Worm (Caenorhabditis elegans) whole organism, late embryonic: ENCODE data around the gene fln-1.
A peak's percentile ranks its signal among the peaks of the same experiment; 100 is the strongest.

Source experiments
- C38D4.7 ChIP-seq: fragments of 200-800 bp; sonication (Bioruptor generic); optimal IDR thresholded peaks from 2 replicates; lab custom pipeline; 2018; ENCODE audit warnings: mild to moderate bottlenecking, missing genetic modification characterization, moderate library complexity, missing compliant biosample characterization
- F13H6.1 ChIP-seq: sonication (generic microtip); optimal IDR thresholded peaks from 2 replicates; lab custom pipeline; 2016; ENCODE audit warnings: missing genetic modification characterization, missing compliant biosample characterization
- K02D7.2 ChIP-seq: sonication (generic microtip); optimal IDR thresholded peaks from 2 replicates; lab custom pipeline; 2017; ENCODE audit warnings: mild to moderate bottlenecking, missing genetic modification characterization, missing compliant biosample characterization
- K09A11.1 ChIP-seq: sonication (generic microtip); optimal IDR thresholded peaks from 2 replicates; lab custom pipeline; 2017; ENCODE audit warnings: antibody characterized with exemption, mild to moderate bottlenecking, missing genetic modification characterization, missing compliant biosample characterization; ENCODE audit not compliant: insufficient read depth
- T23F11.4 ChIP-seq: fragments of 200-800 bp; sonication (Bioruptor generic); optimal IDR thresholded peaks from 2 replicates; lab custom pipeline; 2018; ENCODE audit warnings: mild to moderate bottlenecking, missing genetic modification characterization, missing compliant biosample characterization
- Y22D7AL.16 ChIP-seq: sonication (generic microtip); optimal IDR thresholded peaks from 2 replicates; lab custom pipeline; 2016; ENCODE audit warnings: missing genetic modification characterization, missing compliant biosample characterization
- ama-1 ChIP-seq: fragments of 150-350 bp; optimal IDR thresholded peaks from 2 replicates; lab custom pipeline; 2014
- ceh-14 ChIP-seq: sonication (generic microtip); optimal IDR thresholded peaks from 2 replicates; lab custom pipeline; 2016; ENCODE audit warnings: missing genotype, missing genetic modification characterization, missing compliant biosample characterization
- ceh-18 ChIP-seq: sonication (generic microtip); optimal IDR thresholded peaks from 2 replicates; lab custom pipeline; 2016; ENCODE audit warnings: missing genetic modification characterization, missing compliant biosample characterization
- ceh-19 ChIP-seq: fragments of 200-800 bp; sonication (Bioruptor generic); optimal IDR thresholded peaks from 2 replicates; lab custom pipeline; 2018; ENCODE audit warnings: mild to moderate bottlenecking, missing genetic modification characterization, missing compliant biosample characterization
- ceh-2 ChIP-seq: sonication (generic microtip); optimal IDR thresholded peaks from 2 replicates; lab custom pipeline; 2016; ENCODE audit warnings: missing genotype, missing genetic modification characterization, missing compliant biosample characterization
- ceh-22 ChIP-seq: sonication (generic microtip); optimal IDR thresholded peaks from 2 replicates; lab custom pipeline; 2017; ENCODE audit warnings: missing biosample characterization, missing genetic modification characterization
- ceh-24 ChIP-seq: sonication (generic microtip); optimal IDR thresholded peaks from 2 replicates; lab custom pipeline; 2016; ENCODE audit warnings: mild to moderate bottlenecking, missing genetic modification characterization, missing compliant biosample characterization
- ceh-30 ChIP-seq: fragments of 150-350 bp; optimal IDR thresholded peaks from 2 replicates; lab custom pipeline; 2014; ENCODE audit warnings: missing biosample characterization, missing genetic modification characterization
- ceh-45 ChIP-seq: fragments of 200-800 bp; sonication (Bioruptor generic); IDR thresholded peaks from 2 replicates; pipeline ENCODE4 v1.3.6; 2022; ENCODE audit warnings: missing genetic modification reagents, missing genetic modification characterization, missing compliant biosample characterization
- ceh-48 ChIP-seq: sonication (generic microtip); optimal IDR thresholded peaks from 2 replicates; lab custom pipeline; 2016; ENCODE audit warnings: missing genetic modification characterization, inconsistent platforms, missing compliant biosample characterization
- ceh-6 ChIP-seq: fragments of 200-800 bp; sonication (Bioruptor generic); optimal IDR thresholded peaks from 2 replicates; lab custom pipeline; 2018; ENCODE audit warnings: mild to moderate bottlenecking, missing genetic modification characterization, missing compliant biosample characterization
- ceh-9 ChIP-seq: sonication (generic microtip); optimal IDR thresholded peaks from 2 replicates; lab custom pipeline; 2016; ENCODE audit warnings: mild to moderate bottlenecking, missing genetic modification characterization, inconsistent platforms, missing compliant biosample characterization
- dve-1 ChIP-seq: sonication (generic microtip); optimal IDR thresholded peaks from 2 replicates; lab custom pipeline; 2017; ENCODE audit warnings: antibody characterized with exemption, mild to moderate bottlenecking, missing genetic modification characterization, missing compliant biosample characterization
- elt-2 ChIP-seq: sonication (generic microtip); optimal IDR thresholded peaks from 2 replicates; lab custom pipeline; 2016; ENCODE audit warnings: missing genetic modification reagents, missing genetic modification characterization, missing compliant biosample characterization
- elt-4 ChIP-seq: sonication (generic microtip); optimal IDR thresholded peaks from 2 replicates; lab custom pipeline; 2016; ENCODE audit warnings: missing genetic modification characterization, missing compliant biosample characterization
- eyg-1 ChIP-seq: sonication (generic microtip); optimal IDR thresholded peaks from 2 replicates; lab custom pipeline; 2016; ENCODE audit warnings: missing genotype, missing genetic modification characterization, missing compliant biosample characterization
- fax-1 ChIP-seq: sonication (generic microtip); optimal IDR thresholded peaks from 2 replicates; lab custom pipeline; 2016; ENCODE audit warnings: missing genotype, missing genetic modification characterization, missing compliant biosample characterization
- fkh-10 ChIP-seq: fragments of 150-350 bp; optimal IDR thresholded peaks from 2 replicates; lab custom pipeline; 2014; ENCODE audit warnings: missing biosample characterization, missing genetic modification reagents, missing genetic modification characterization
- fkh-6 ChIP-seq: sonication (generic microtip); optimal IDR thresholded peaks from 2 replicates; lab custom pipeline; 2016; ENCODE audit warnings: missing genetic modification characterization, missing compliant biosample characterization
- gmeb-2 ChIP-seq: sonication (generic microtip); optimal IDR thresholded peaks from 2 replicates; lab custom pipeline; 2016; ENCODE audit warnings: missing genetic modification characterization, inconsistent platforms, missing compliant biosample characterization
- hlh-30 ChIP-seq: sonication (generic microtip); optimal IDR thresholded peaks from 2 replicates; lab custom pipeline; 2017; ENCODE audit warnings: antibody characterized with exemption, missing genetic modification characterization, missing compliant biosample characterization; ENCODE audit not compliant: insufficient read depth
- lim-6 ChIP-seq: sonication (generic microtip); optimal IDR thresholded peaks from 2 replicates; lab custom pipeline; 2016; ENCODE audit warnings: missing genetic modification characterization, missing compliant biosample characterization
- madf-2 ChIP-seq: sonication (generic microtip); optimal IDR thresholded peaks from 2 replicates; lab custom pipeline; 2017; ENCODE audit warnings: missing genetic modification characterization, missing compliant biosample characterization
- nfya-1 ChIP-seq: sonication (generic microtip); optimal IDR thresholded peaks from 2 replicates; lab custom pipeline; 2017; ENCODE audit warnings: missing genetic modification characterization, mild to moderate bottlenecking, missing compliant biosample characterization, antibody characterized with exemption, moderate library complexity
- nhr-11 ChIP-seq: fragments of 150-350 bp; optimal IDR thresholded peaks from 2 replicates; lab custom pipeline; 2014; ENCODE audit warnings: missing biosample characterization, missing genetic modification characterization
- npax-4 ChIP-seq: sonication (generic microtip); optimal IDR thresholded peaks from 2 replicates; lab custom pipeline; 2016; ENCODE audit warnings: missing genetic modification characterization, missing compliant biosample characterization
- pag-3 ChIP-seq: sonication (generic microtip); optimal IDR thresholded peaks from 2 replicates; lab custom pipeline; 2016; ENCODE audit warnings: missing compliant biosample characterization, missing genetic modification characterization, borderline replicate concordance
- pax-1 ChIP-seq: fragments of 150-350 bp; optimal IDR thresholded peaks from 2 replicates; lab custom pipeline; 2014; ENCODE audit warnings: missing biosample characterization, missing genetic modification characterization
- pha-2 ChIP-seq: sonication (generic microtip); optimal IDR thresholded peaks from 2 replicates; lab custom pipeline; 2017; ENCODE audit warnings: mild to moderate bottlenecking, missing genetic modification characterization, missing compliant biosample characterization
- pqm-1 ChIP-seq: sonication (generic microtip); optimal IDR thresholded peaks from 2 replicates; lab custom pipeline; 2016; ENCODE audit warnings: missing genetic modification characterization, missing compliant biosample characterization
- pros-1 ChIP-seq: fragments of 150-350 bp; optimal IDR thresholded peaks from 2 replicates; lab custom pipeline; 2014; ENCODE audit warnings: missing biosample characterization, missing genetic modification reagents, missing genetic modification characterization
- ref-2 ChIP-seq: sonication (generic microtip); optimal IDR thresholded peaks from 2 replicates; lab custom pipeline; 2016; ENCODE audit warnings: missing genetic modification characterization, missing compliant biosample characterization
- rnt-1 ChIP-seq: sonication (generic microtip); optimal IDR thresholded peaks from 2 replicates; lab custom pipeline; 2016; ENCODE audit warnings: missing genetic modification characterization, missing compliant biosample characterization
- sox-2 ChIP-seq: fragments of 200-800 bp; sonication (Bioruptor generic); IDR thresholded peaks from 2 replicates; pipeline ENCODE4 v1.3.6; 2022; ENCODE audit warnings: missing genetic modification reagents, missing genetic modification characterization, missing compliant biosample characterization
- syd-9 ChIP-seq: sonication (generic microtip); optimal IDR thresholded peaks from 2 replicates; lab custom pipeline; 2016; ENCODE audit warnings: mild to moderate bottlenecking, missing genetic modification characterization, moderate library complexity, missing compliant biosample characterization
- tbx-2 ChIP-seq: sonication (generic microtip); optimal IDR thresholded peaks from 2 replicates; lab custom pipeline; 2016; ENCODE audit warnings: missing genetic modification characterization, missing compliant biosample characterization
- tbx-7 ChIP-seq: sonication (generic microtip); optimal IDR thresholded peaks from 2 replicates; lab custom pipeline; 2016; ENCODE audit warnings: missing genotype, missing genetic modification characterization, missing compliant biosample characterization
- ttx-3 ChIP-seq: sonication (generic microtip); optimal IDR thresholded peaks from 2 replicates; lab custom pipeline; 2016; ENCODE audit warnings: missing genetic modification reagents, missing genetic modification characterization, missing compliant biosample characterization
- unc-3 ChIP-seq, 2 experiments: fragments of 200-800 bp in 1 of 2; sonication (Bioruptor generic) in 1 of 2; sonication (generic microtip) in 1 of 2; conservative IDR thresholded peaks in 1 of 2; optimal IDR thresholded peaks in 1 of 2; 2 replicates each; pipeline versions ENCODE4 v1.3.6 to Lab custom; 2016 to 2022; ENCODE audit warnings: missing compliant biosample characterization in 2 of 2, missing genetic modification characterization in 2 of 2, missing genetic modification reagents in 1 of 2
- unc-42 ChIP-seq: sonication (generic microtip); optimal IDR thresholded peaks from 2 replicates; lab custom pipeline; 2016; ENCODE audit warnings: missing genotype, missing genetic modification characterization, missing compliant biosample characterization
- unc-55 ChIP-seq: sonication (generic microtip); optimal IDR thresholded peaks from 2 replicates; lab custom pipeline; 2017; ENCODE audit warnings: missing biosample characterization, missing genetic modification reagents, missing genetic modification characterization
- ztf-16 ChIP-seq: sonication (generic microtip); optimal IDR thresholded peaks from 2 replicates; lab custom pipeline; 2017; ENCODE audit warnings: missing genetic modification characterization, missing compliant biosample characterization

The fln-1 gene

ce11 chrIV:393409-393930 is 17.7 kb upstream of the fln-1 start, which contains the start of the genes T07A9.15 and nog-1:
Gene T07A9.15, minus strand, starts transcription at chrIV:393546.
Gene nog-1, plus strand, starts transcription at chrIV:393880.
- peak; percentile 13 for TF ChIP-seq ttx-3
- TF ChIP-seq tbx-2, result no peak
- no peak for TF ChIP-seq Y22D7AL.16
- no peak for TF ChIP-seq fkh-10 (GFP tag; lab: Kevin White, UChicago)
- TF ChIP-seq gmeb-2, result no peak
- TF ChIP-seq madf-2 (tag; lab: Kevin White, UChicago), result no peak
- TF ChIP-seq tbx-7 (tag; lab: Kevin White, UChicago), result no peak
- no peak for TF ChIP-seq ztf-16 (tag; lab: Kevin White, UChicago)
- TF ChIP-seq fkh-6 (tag; lab: Kevin White, UChicago), result no peak
- no peak for TF ChIP-seq ceh-48 (tag; lab: Kevin White, UChicago)
- TF ChIP-seq unc-42 (tag; lab: Kevin White, UChicago), result peak; percentile 13
- no peak for TF ChIP-seq npax-4
- no peak for TF ChIP-seq ceh-22
- TF ChIP-seq unc-3 (GFP tag; conservative IDR thresholded peaks at IDR 0.05; lab: Robert Waterston, UW), result no peak
- TF ChIP-seq unc-3 (tag; optimal IDR thresholded peaks at IDR 0.05; lab: Kevin White, UChicago), result no peak
- TF ChIP-seq ceh-2 (tag; lab: Kevin White, UChicago), result no peak
- peak; percentile 81 for TF ChIP-seq hlh-30 (tag; lab: Kevin White, UChicago)
- peak; percentile 8 for TF ChIP-seq elt-2 (tag; lab: Kevin White, UChicago)
- TF ChIP-seq nhr-11 (tag; lab: Kevin White, UChicago), result no peak
- peak; percentile 57 for TF ChIP-seq nfya-1
- peak; percentile 26 for TF ChIP-seq ceh-14 (tag; lab: Kevin White, UChicago)
- TF ChIP-seq ceh-30 (tag; lab: Kevin White, UChicago), result no peak
- TF ChIP-seq ref-2, result no peak
- no peak for TF ChIP-seq dve-1
- no peak for TF ChIP-seq ceh-19 (GFP tag; lab: Kevin White, UChicago)
- no peak for TF ChIP-seq ama-1 (lab: Kevin White, UChicago)
- no peak for TF ChIP-seq rnt-1
- no peak for TF ChIP-seq ceh-18 (tag; lab: Kevin White, UChicago)

DNA sequence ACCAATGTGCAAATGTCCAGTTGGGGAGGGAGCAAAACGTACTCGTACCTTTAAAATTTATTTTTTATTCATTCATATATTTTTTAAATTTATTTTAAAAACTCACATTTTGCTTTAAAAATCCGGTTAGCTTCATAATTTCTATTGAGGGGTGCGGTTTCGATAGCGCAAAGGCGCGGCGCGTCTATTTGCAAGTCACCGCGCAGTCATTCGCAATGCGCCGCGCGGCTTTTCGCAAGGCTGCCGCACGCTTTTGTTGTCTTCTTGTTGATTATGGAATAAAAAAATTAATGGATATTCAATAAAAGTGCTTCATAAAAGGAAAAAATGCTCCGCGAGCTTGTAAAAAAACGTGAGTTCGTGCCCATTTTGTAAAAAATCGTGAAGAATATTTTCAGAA is 14.5 kb upstream of the fln-1 start, which contains the start of the genes ears-2 and uncp-18:
Gene ears-2 (minus strand): TSS at position 190 of the 400 bp plus-strand sequence.
Gene uncp-18 (plus strand): TSS at position 282 of the 400 bp plus-strand sequence.
- TF ChIP-seq C38D4.7 (peak; percentile 95), unc-55 (GFP tag; lab: Kevin White, UChicago) (no peak), pag-3 (tag; lab: Kevin White, UChicago) (peak; percentile 95), npax-4 (peak; percentile 96), tbx-2 (peak; percentile 100), ceh-45 (GFP tag; lab: Robert Waterston, UW) (peak; percentile 98), eyg-1 (peak; percentile 98), pha-2 (tag; lab: Kevin White, UChicago) (peak; percentile 96), unc-3 (GFP tag; conservative IDR thresholded peaks at IDR 0.05; lab: Robert Waterston, UW) (peak; percentile 93), unc-3 (tag; optimal IDR thresholded peaks at IDR 0.05; lab: Kevin White, UChicago) (peak; percentile 97), ztf-16 (tag; lab: Kevin White, UChicago) (peak; percentile 99), Y22D7AL.16 (peak; percentile 97), ceh-14 (tag; lab: Kevin White, UChicago) (peak; percentile 99), ceh-6 (GFP tag; lab: Kevin White, UChicago) (peak; percentile 91), dve-1 (peak; percentile 58), fkh-6 (tag; lab: Kevin White, UChicago) (peak; percentile 90), ceh-48 (tag; lab: Kevin White, UChicago) (peak; percentile 99), nhr-11 (tag; lab: Kevin White, UChicago) (peak; percentile 2), hlh-30 (tag; lab: Kevin White, UChicago) (peak; percentile 39), K02D7.2 (tag; lab: Kevin White, UChicago) (peak; percentile 98), sox-2 (peak; percentile 94), ceh-24 (tag; lab: Kevin White, UChicago) (peak; percentile 95), pros-1 (tag; lab: Kevin White, UChicago) (no peak), madf-2 (tag; lab: Kevin White, UChicago) (peak; percentile 96), lim-6 (tag; lab: Kevin White, UChicago) (peak; percentile 99), syd-9 (peak; percentile 93), fkh-10 (GFP tag; lab: Kevin White, UChicago) (peak; percentile 89), K09A11.1 (peak; percentile 97), elt-4 (tag; lab: Kevin White, UChicago) (peak; percentile 60), T23F11.4 (GFP tag; lab: Kevin White, UChicago) (peak; percentile 95), pqm-1 (tag; lab: Kevin White, UChicago) (peak; percentile 97), tbx-7 (tag; lab: Kevin White, UChicago) (peak; percentile 86), fax-1 (tag; lab: Kevin White, UChicago) (peak; percentile 99), ceh-9 (tag; lab: Kevin White, UChicago) (peak; percentile 68), ref-2 (peak; percentile 99), ceh-18 (tag; lab: Kevin White, UChicago) (peak; percentile 93), pax-1 (peak; percentile 58), F13H6.1 (tag; lab: Kevin White, UChicago) (peak; percentile 98)
